Fruit fly (Drosophila melanogaster) whole organism, embryonic: ENCODE results near the gene CG14401.

ENCODE experiments used
- BEAF-32 ChIP-seq: fragments of 200-800 bp; sonication (Bioruptor generic); optimal IDR thresholded peaks from 3 replicates; lab custom pipeline; 2017; ENCODE audit warnings: missing biosample characterization, missing genetic modification characterization, mild to moderate bottlenecking, moderate library complexity, missing genetic modification reagents
- Blimp-1 ChIP-seq: fragments of 200-800 bp; sonication (Bioruptor generic); optimal IDR thresholded peaks from 3 replicates; lab custom pipeline; 2018; ENCODE audit warnings: missing biosample characterization, missing genetic modification characterization, mild to moderate bottlenecking, moderate library complexity, missing genetic modification reagents
- CG10147 ChIP-seq: fragments of 200-800 bp; sonication (Bioruptor generic); optimal IDR thresholded peaks from 2 replicates; lab custom pipeline; 2019; ENCODE audit warnings: missing biosample characterization, mild to moderate bottlenecking, missing genetic modification characterization, moderate library complexity
- CG10979 ChIP-seq: fragments of 200-800 bp; sonication (Bioruptor generic); optimal IDR thresholded peaks from 2 replicates; lab custom pipeline; 2018; ENCODE audit warnings: missing biosample characterization, mild to moderate bottlenecking, missing genetic modification characterization, moderate library complexity
- CG11398 ChIP-seq: fragments of 200-800 bp; sonication (Bioruptor generic); optimal IDR thresholded peaks from 2 replicates; lab custom pipeline; 2016; ENCODE audit warnings: missing biosample characterization, missing genetic modification characterization
- CG12391 ChIP-seq: fragments of 200-800 bp; sonication (Bioruptor generic); optimal IDR thresholded peaks from 3 replicates; lab custom pipeline; 2018; ENCODE audit warnings: missing biosample characterization, mild to moderate bottlenecking, missing genetic modification characterization, moderate library complexity
- CG13775 ChIP-seq: fragments of 200-800 bp; sonication (Bioruptor generic); optimal IDR thresholded peaks from 3 replicates; lab custom pipeline; 2017; ENCODE audit warnings: missing biosample characterization, mild to moderate bottlenecking, missing genetic modification characterization
- CG15479 ChIP-seq: fragments of 200-800 bp; sonication (Bioruptor generic); optimal IDR thresholded peaks from 3 replicates; lab custom pipeline; 2019; ENCODE audit warnings: missing biosample characterization, mild to moderate bottlenecking, missing genetic modification characterization, moderate library complexity
- CG15601 ChIP-seq: fragments of 200-800 bp; sonication (Bioruptor generic); optimal IDR thresholded peaks from 3 replicates; lab custom pipeline; 2019; ENCODE audit warnings: missing biosample characterization, mild to moderate bottlenecking, missing genetic modification characterization, moderate library complexity
- CG15696 ChIP-seq: fragments of 200-800 bp; sonication (Bioruptor generic); optimal IDR thresholded peaks from 2 replicates; lab custom pipeline; 2019; ENCODE audit warnings: missing biosample characterization, mild to moderate bottlenecking, missing genetic modification characterization, moderate library complexity
- CG16863 ChIP-seq: fragments of 200-800 bp; sonication (Bioruptor generic); optimal IDR thresholded peaks from 3 replicates; lab custom pipeline; 2016; ENCODE audit warnings: missing biosample characterization, missing genetic modification characterization
- CG3065 ChIP-seq: fragments of 200-800 bp; sonication (Bioruptor generic); optimal IDR thresholded peaks from 2 replicates; lab custom pipeline; 2016; ENCODE audit warnings: missing biosample characterization, missing genetic modification characterization
- CG31388 ChIP-seq: fragments of 200-800 bp; sonication (Bioruptor generic); optimal IDR thresholded peaks from 2 replicates; lab custom pipeline; 2016; ENCODE audit warnings: missing biosample characterization, missing genetic modification characterization
- CG34224 ChIP-seq: fragments of 200-800 bp; sonication (Bioruptor generic); IDR thresholded peaks from 3 replicates; pipeline ENCODE4 v1.3.6; 2022; ENCODE audit warnings: missing biosample characterization, missing genetic modification characterization; ENCODE audit not compliant: partially characterized antibody
- CG42726 ChIP-seq: fragments of 200-800 bp; sonication (Bioruptor generic); IDR thresholded peaks from 2 replicates; pipeline ENCODE4 v1.3.6; 2022; ENCODE audit warnings: missing biosample characterization, missing genetic modification characterization; ENCODE audit not compliant: partially characterized antibody
- CG4360 ChIP-seq: fragments of 200-800 bp; sonication (Bioruptor generic); IDR thresholded peaks from 2 replicates; pipeline ENCODE4 v1.3.6; 2022; ENCODE audit warnings: missing biosample characterization, missing genetic modification characterization
- CG6854 ChIP-seq: fragments of 200-800 bp; sonication (Bioruptor generic); optimal IDR thresholded peaks from 3 replicates; lab custom pipeline; 2017; ENCODE audit warnings: missing biosample characterization, mild to moderate bottlenecking, missing genetic modification characterization
- CG7556 ChIP-seq: fragments of 200-800 bp; sonication (Bioruptor generic); optimal IDR thresholded peaks from 2 replicates; lab custom pipeline; 2017; ENCODE audit warnings: missing biosample characterization, mild to moderate bottlenecking, missing genetic modification characterization
- CG7839 ChIP-seq: fragments of 200-800 bp; sonication (Bioruptor generic); optimal IDR thresholded peaks from 3 replicates; lab custom pipeline; 2018; ENCODE audit warnings: missing biosample characterization, mild to moderate bottlenecking, missing genetic modification characterization, moderate library complexity
- CG9932 ChIP-seq: fragments of 200-800 bp; sonication (Bioruptor generic); IDR thresholded peaks from 2 replicates; pipeline ENCODE4 v1.3.6; 2022; ENCODE audit warnings: missing biosample characterization, missing genetic modification characterization
- CkIIα-i1 ChIP-seq: fragments of 200-800 bp; sonication (Bioruptor generic); IDR thresholded peaks from 2 replicates; pipeline ENCODE4 v1.3.6; 2022; ENCODE audit warnings: missing biosample characterization, missing genetic modification characterization
- D19A ChIP-seq: fragments of 200-800 bp; optimal IDR thresholded peaks from 3 replicates; lab custom pipeline; 2019; ENCODE audit warnings: missing biosample characterization, mild to moderate bottlenecking, missing genetic modification characterization, moderate library complexity
- ERR ChIP-seq: fragments of 200-800 bp; sonication (Bioruptor generic); optimal IDR thresholded peaks from 2 replicates; lab custom pipeline; 2016; ENCODE audit warnings: missing biosample characterization, missing genetic modification characterization
- MTF-1 ChIP-seq: fragments of 200-800 bp; sonication (Bioruptor generic); optimal IDR thresholded peaks from 2 replicates; lab custom pipeline; 2018; ENCODE audit warnings: missing biosample characterization, mild to moderate bottlenecking, missing genetic modification characterization, borderline replicate concordance
- NC2α ChIP-seq: fragments of 200-800 bp; sonication (Bioruptor generic); optimal IDR thresholded peaks from 2 replicates; lab custom pipeline; 2016; ENCODE audit warnings: missing biosample characterization, missing genetic modification characterization
- Sry-δ ChIP-seq: fragments of 200-800 bp; sonication (Bioruptor generic); optimal IDR thresholded peaks from 2 replicates; lab custom pipeline; 2016; ENCODE audit warnings: missing biosample characterization, missing genetic modification characterization
- Trl ChIP-seq, 3 experiments: fragments of >200 bp in 2 of 3; fragments of 200-800 bp in 1 of 3; sonication (Bioruptor generic) in 1 of 3; optimal IDR thresholded peaks; 2 replicates in 1 of 3; 3 replicates in 2 of 3; lab custom pipeline; 2016 to 2017; ENCODE audit warnings: missing biosample characterization in 1 of 3, missing genetic modification characterization in 1 of 3
- bab2 ChIP-seq: fragments of 200-800 bp; sonication (Bioruptor generic); optimal IDR thresholded peaks from 2 replicates; lab custom pipeline; 2016; ENCODE audit warnings: missing biosample characterization, missing genetic modification characterization
- bsh ChIP-seq, 2 experiments: fragments of 200-800 bp; sonication (Bioruptor generic); optimal IDR thresholded peaks; 2 replicates each; lab custom pipeline; 2017 to 2018; ENCODE audit warnings: mild to moderate bottlenecking in 2 of 2, missing biosample characterization in 2 of 2, missing genetic modification characterization in 2 of 2, moderate library complexity in 1 of 2
- da ChIP-seq: fragments of 200-800 bp; sonication (Bioruptor generic); optimal IDR thresholded peaks from 2 replicates; lab custom pipeline; 2016; ENCODE audit warnings: missing biosample characterization, missing genetic modification characterization
- dmrt99B ChIP-seq: fragments of 200-800 bp; sonication (Bioruptor generic); optimal IDR thresholded peaks from 2 replicates; lab custom pipeline; 2018; ENCODE audit warnings: missing biosample characterization, mild to moderate bottlenecking, missing genetic modification characterization, moderate library complexity
- eve ChIP-seq, 2 experiments: fragments of >200 bp; optimal IDR thresholded peaks; 2 replicates each; lab custom pipeline; 2017; ENCODE audit warnings: missing biosample characterization in 2 of 2, missing genetic modification characterization in 2 of 2
- hkb ChIP-seq, 2 experiments: fragments of 200-800 bp in 1 of 2; fragments of >200 bp in 1 of 2; sonication (Bioruptor generic) in 1 of 2; IDR thresholded peaks in 1 of 2; optimal IDR thresholded peaks in 1 of 2; 2 replicates each; pipeline versions ENCODE4 v1.3.6 to Lab custom; 2017 to 2022; ENCODE audit warnings: missing biosample characterization in 1 of 2, missing genetic modification characterization in 1 of 2
- kay ChIP-seq: fragments of 200-800 bp; sonication (Bioruptor generic); optimal IDR thresholded peaks from 2 replicates; lab custom pipeline; 2016; ENCODE audit warnings: missing biosample characterization, missing genetic modification characterization
- kni ChIP-seq: fragments of 200-800 bp; sonication (Bioruptor generic); optimal IDR thresholded peaks from 3 replicates; lab custom pipeline; 2017; ENCODE audit warnings: mild to moderate bottlenecking, missing biosample characterization, missing genetic modification reagents, missing genetic modification characterization
- knrl ChIP-seq: fragments of 200-800 bp; sonication (Bioruptor generic); IDR thresholded peaks from 3 replicates; pipeline ENCODE4 v1.3.6; 2022; ENCODE audit warnings: missing biosample characterization, missing genetic modification characterization; ENCODE audit not compliant: partially characterized antibody
- mirr ChIP-seq: fragments of 200-800 bp; sonication (Bioruptor generic); optimal IDR thresholded peaks from 3 replicates; lab custom pipeline; 2018; ENCODE audit warnings: missing biosample characterization, mild to moderate bottlenecking, missing genetic modification characterization
- nom ChIP-seq: fragments of 200-800 bp; sonication (Bioruptor generic); optimal IDR thresholded peaks from 2 replicates; lab custom pipeline; 2017; ENCODE audit warnings: missing biosample characterization, missing genetic modification characterization, mild to moderate bottlenecking, moderate library complexity, missing genetic modification reagents
- psq ChIP-seq: fragments of 200-800 bp; sonication (Bioruptor generic); optimal IDR thresholded peaks from 2 replicates; lab custom pipeline; 2017; ENCODE audit warnings: missing biosample characterization, missing genetic modification characterization
- pum ChIP-seq: fragments of 200-800 bp; sonication (Bioruptor generic); optimal IDR thresholded peaks from 2 replicates; lab custom pipeline; 2016; ENCODE audit warnings: missing biosample characterization, missing genetic modification characterization
- run ChIP-seq: fragments of 200-800 bp; sonication (Bioruptor generic); optimal IDR thresholded peaks from 3 replicates; lab custom pipeline; 2018; ENCODE audit warnings: missing biosample characterization, mild to moderate bottlenecking, missing genetic modification characterization
- sens ChIP-seq: fragments of 200-800 bp; sonication (Bioruptor generic); peaks from one replicate; lab custom pipeline; 2016; ENCODE audit warnings: missing biosample characterization, missing genetic modification characterization
- sim ChIP-seq: fragments of 200-800 bp; sonication (Bioruptor generic); IDR thresholded peaks from 2 replicates; pipeline ENCODE4 v1.3.6; 2022; ENCODE audit warnings: missing biosample characterization, missing genetic modification characterization
- tll ChIP-seq, 2 experiments: fragments of 200-800 bp in 1 of 2; fragments of >200 bp in 1 of 2; sonication (Bioruptor generic) in 1 of 2; optimal IDR thresholded peaks; 2 replicates each; lab custom pipeline; 2017 to 2019; ENCODE audit warnings: missing biosample characterization in 2 of 2, missing genetic modification characterization in 2 of 2, mild to moderate bottlenecking in 1 of 2, moderate library complexity in 1 of 2
- unpg ChIP-seq: fragments of 200-800 bp; sonication (Bioruptor generic); optimal IDR thresholded peaks from 3 replicates; lab custom pipeline; 2018; ENCODE audit warnings: missing biosample characterization, mild to moderate bottlenecking, missing genetic modification characterization, moderate library complexity

Gene CG14401

dm6 chr2L:20915224-20915623, 45.6 kb downstream of the CG14401 start (continued):
- TF ChIP-seq CG7556, result peak; percentile 35
- no peak for TF ChIP-seq run
- TF ChIP-seq CG9932 (GFP tag; lab: Robert Waterston, UW), result no peak
- no peak for TF ChIP-seq CG11398 (GFP tag; lab: Kevin White, UChicago)
- TF ChIP-seq CG16863 (GFP tag; lab: Kevin White, UChicago), result no peak
- no peak for TF ChIP-seq da
- no peak for TF ChIP-seq MTF-1
- TF ChIP-seq knrl (GFP tag; lab: Robert Waterston, UW), result no peak
- peak; percentile 65 for TF ChIP-seq dmrt99B
- no peak for TF ChIP-seq hkb (optimal IDR thresholded peaks at IDR 0.05; lab: Kevin White, UChicago)
- peak; percentile 51; the same call in 1 of the 2 replicates for TF ChIP-seq hkb (GFP tag; IDR thresholded peaks at IDR 0.05; lab: Robert Waterston, UW)
- TF ChIP-seq CG7839 (tag; lab: Kevin White, UChicago), result peak; percentile 47
- TF ChIP-seq CG15696 (tag; lab: Kevin White, UChicago), result no peak
- TF ChIP-seq BEAF-32 (GFP tag; lab: Kevin White, UChicago), result no peak
- TF ChIP-seq ERR (GFP tag; lab: Kevin White, UChicago), result no peak
- TF ChIP-seq CG12391 (tag; lab: Kevin White, UChicago), result peak; percentile 50
- TF ChIP-seq mirr (GFP tag; lab: Kevin White, UChicago), result no peak
- no peak for TF ChIP-seq CG10147
- peak; percentile 90 for TF ChIP-seq sens
- no peak for TF ChIP-seq CG4360 (GFP tag; lab: Robert Waterston, UW)
- TF ChIP-seq bab2 (GFP tag; lab: Kevin White, UChicago), result no peak
- peak; percentile 27 for TF ChIP-seq D19A (tag; lab: Kevin White, UChicago)
- TF ChIP-seq CG42726, result no peak
- TF ChIP-seq Sry-δ, result no peak
- TF ChIP-seq CG10979 (tag; lab: Kevin White, UChicago), result peak; percentile 49
- no peak for TF ChIP-seq CG34224
- peak; percentile 26 for TF ChIP-seq CG13775 (GFP tag; lab: Kevin White, UChicago)
- TF ChIP-seq bsh (GFP tag; optimal IDR thresholded peaks at IDR 0.05; lab: Kevin White, UChicago), result peak in 1 of 2 experiments; percentile 61
- peak; percentile 53 for TF ChIP-seq unpg (GFP tag; lab: Kevin White, UChicago)
- no peak for TF ChIP-seq pum (GFP tag; lab: Kevin White, UChicago)
- no peak for TF ChIP-seq CG6854 (GFP tag; lab: Kevin White, UChicago)
- no peak for TF ChIP-seq NC2α

dm6 chr2L:20916672-20917209, 47.1 kb downstream of the CG14401 start:
- peak; percentile 54 for TF ChIP-seq CG15479 (GFP tag; lab: Kevin White, UChicago)
- TF ChIP-seq kni, result peak; percentile 24
- TF ChIP-seq tll (GFP tag; optimal IDR thresholded peaks at IDR 0.05; lab: Kevin White, UChicago), result peak in 1 of 2 experiments; percentile 12
- no peak for TF ChIP-seq CG31388 (GFP tag; lab: Kevin White, UChicago)
- TF ChIP-seq sim, result 0 out of 2 replicates have a peak, but pooled peaks have one; percentile 16
- TF ChIP-seq CkIIα-i1 (GFP tag; lab: Robert Waterston, UW), result no peak
- TF ChIP-seq kay, result no peak
- peak; percentile 44 for TF ChIP-seq sens
- TF ChIP-seq Trl (optimal IDR thresholded peaks at IDR 0.05; lab: Kevin White, UChicago), result peak in 1 of 2 experiments; percentile 18
- TF ChIP-seq Trl (GFP tag; optimal IDR thresholded peaks at IDR 0.05; lab: Kevin White, UChicago), result no peak
- TF ChIP-seq psq (GFP tag; lab: Kevin White, UChicago), result peak; percentile 67
- peak; percentile 65 for TF ChIP-seq CG3065
- TF ChIP-seq Blimp-1 (GFP tag; lab: Kevin White, UChicago), result peak; percentile 23
- no peak for TF ChIP-seq CG15601 (tag; lab: Kevin White, UChicago)
- peak in 1 of 2 experiments; percentile 55 for TF ChIP-seq eve (GFP tag; optimal IDR thresholded peaks at IDR 0.05; lab: Kevin White, UChicago)
- peak; percentile 92 for TF ChIP-seq nom
- TF ChIP-seq, all 482 proteins: peak for 11
